Fruit fly (Drosophila melanogaster) whole organism, embryonic: ENCODE data around the gene Sytbeta.

ENCODE experiments used
- Aef1 ChIP-seq: fragments of 200-800 bp; sonication (Bioruptor generic); IDR thresholded peaks from 3 replicates; pipeline ENCODE4 v1.3.6; 2022; ENCODE audit warnings: missing biosample characterization, missing genetic modification characterization
- Asciz ChIP-seq: fragments of 200-800 bp; sonication (Bioruptor generic); optimal IDR thresholded peaks from 2 replicates; lab custom pipeline; 2017; ENCODE audit warnings: missing biosample characterization, mild to moderate bottlenecking, missing genetic modification characterization, missing genetic modification reagents
- BEAF-32 ChIP-seq: fragments of 200-800 bp; sonication (Bioruptor generic); optimal IDR thresholded peaks from 3 replicates; lab custom pipeline; 2017; ENCODE audit warnings: missing biosample characterization, missing genetic modification characterization, mild to moderate bottlenecking, moderate library complexity, missing genetic modification reagents
- Blimp-1 ChIP-seq: fragments of 200-800 bp; sonication (Bioruptor generic); optimal IDR thresholded peaks from 3 replicates; lab custom pipeline; 2018; ENCODE audit warnings: missing biosample characterization, missing genetic modification characterization, mild to moderate bottlenecking, moderate library complexity, missing genetic modification reagents
- BtbVII ChIP-seq: fragments of 200-800 bp; sonication (Bioruptor generic); optimal IDR thresholded peaks from 3 replicates; lab custom pipeline; 2017; ENCODE audit warnings: missing biosample characterization, mild to moderate bottlenecking, missing genetic modification characterization
- CG11085 ChIP-seq: fragments of 200-800 bp; sonication (Bioruptor generic); IDR thresholded peaks from 2 replicates; pipeline ENCODE4 v1.3.6; 2022; ENCODE audit warnings: missing biosample characterization, missing genetic modification characterization
- CG11696 ChIP-seq: fragments of 200-800 bp; sonication (Bioruptor generic); IDR thresholded peaks from 2 replicates; pipeline ENCODE4 v1.3.6; 2022; ENCODE audit warnings: missing biosample characterization, missing genetic modification characterization
- CG13123 ChIP-seq: fragments of 200-800 bp; sonication (Bioruptor generic); optimal IDR thresholded peaks from 2 replicates; lab custom pipeline; 2016; ENCODE audit warnings: missing biosample characterization, missing genetic modification characterization
- CG15073 ChIP-seq: fragments of 200-800 bp; sonication (Bioruptor generic); optimal IDR thresholded peaks from 2 replicates; lab custom pipeline; 2016; ENCODE audit warnings: missing biosample characterization, missing genetic modification characterization
- CG17359 ChIP-seq: fragments of 200-800 bp; sonication (Bioruptor generic); optimal IDR thresholded peaks from 3 replicates; lab custom pipeline; 2018; ENCODE audit warnings: missing biosample characterization, mild to moderate bottlenecking, missing genetic modification characterization, moderate library complexity
- CG18011 ChIP-seq: fragments of 200-800 bp; sonication (Bioruptor generic); optimal IDR thresholded peaks from 2 replicates; lab custom pipeline; 2017; ENCODE audit warnings: missing biosample characterization, missing genetic modification characterization, mild to moderate bottlenecking, moderate library complexity, missing genotype
- CG18262 ChIP-seq: fragments of 200-800 bp; optimal IDR thresholded peaks from 3 replicates; lab custom pipeline; 2019; ENCODE audit warnings: missing biosample characterization, mild to moderate bottlenecking, missing genetic modification characterization, moderate library complexity
- CG18599 ChIP-seq: fragments of 200-800 bp; sonication (Bioruptor generic); optimal IDR thresholded peaks from 3 replicates; lab custom pipeline; 2017; ENCODE audit warnings: missing biosample characterization, missing genetic modification characterization, mild to moderate bottlenecking, moderate library complexity, missing genetic modification reagents
- CG3163 ChIP-seq: fragments of 200-800 bp; sonication (Bioruptor generic); optimal IDR thresholded peaks from 3 replicates; lab custom pipeline; 2016; ENCODE audit warnings: missing biosample characterization, missing genetic modification characterization
- CG32772 ChIP-seq: fragments of 200-800 bp; sonication (Bioruptor generic); IDR thresholded peaks from 2 replicates; pipeline ENCODE4 v1.3.6; 2022; ENCODE audit warnings: missing biosample characterization, missing genetic modification characterization
- CG4617 ChIP-seq: fragments of 200-800 bp; sonication (Bioruptor generic); optimal IDR thresholded peaks from 3 replicates; lab custom pipeline; 2016; ENCODE audit warnings: missing biosample characterization, missing genetic modification characterization, borderline replicate concordance
- CG5180 ChIP-seq: fragments of 200-800 bp; sonication (Bioruptor generic); optimal IDR thresholded peaks from 3 replicates; lab custom pipeline; 2017; ENCODE audit warnings: missing biosample characterization, missing genetic modification characterization, mild to moderate bottlenecking, moderate library complexity, missing genetic modification reagents
- CG5953 ChIP-seq: fragments of 200-800 bp; sonication (Bioruptor generic); IDR thresholded peaks from 2 replicates; pipeline ENCODE4 v1.3.6; 2022; ENCODE audit warnings: missing biosample characterization, missing genetic modification characterization
- CG9215 ChIP-seq: fragments of 200-800 bp; sonication (Bioruptor generic); IDR thresholded peaks from 2 replicates; pipeline ENCODE4 v1.3.6; 2022; ENCODE audit warnings: missing biosample characterization, missing genetic modification characterization
- CG9437 ChIP-seq: fragments of 200-800 bp; sonication (Bioruptor generic); optimal IDR thresholded peaks from 2 replicates; lab custom pipeline; 2018; ENCODE audit warnings: missing biosample characterization, mild to moderate bottlenecking, missing genetic modification characterization
- CG9817 ChIP-seq: fragments of 200-800 bp; sonication (Bioruptor generic); optimal IDR thresholded peaks from 2 replicates; lab custom pipeline; 2018; ENCODE audit warnings: missing biosample characterization, mild to moderate bottlenecking, missing genetic modification characterization, moderate library complexity
- CTCF ChIP-seq: fragments of 200-800 bp; sonication (Bioruptor generic); optimal IDR thresholded peaks from 2 replicates; lab custom pipeline; 2017; ENCODE audit warnings: missing biosample characterization, mild to moderate bottlenecking, missing genetic modification characterization, moderate library complexity
- CkIIα-i1 ChIP-seq: fragments of 200-800 bp; sonication (Bioruptor generic); IDR thresholded peaks from 2 replicates; pipeline ENCODE4 v1.3.6; 2022; ENCODE audit warnings: missing biosample characterization, missing genetic modification characterization
- Eip74EF ChIP-seq, 2 experiments: fragments of 200-800 bp in 1 of 2; fragments of >200 bp in 1 of 2; sonication (Bioruptor generic) in 1 of 2; optimal IDR thresholded peaks; 2 replicates each; lab custom pipeline; 2017 to 2019; ENCODE audit warnings: missing biosample characterization in 2 of 2, missing genetic modification characterization in 2 of 2, mild to moderate bottlenecking in 1 of 2, moderate library complexity in 1 of 2
- Elba2 ChIP-seq: fragments of 200-800 bp; sonication (Bioruptor generic); optimal IDR thresholded peaks from 3 replicates; lab custom pipeline; 2016; ENCODE audit warnings: missing biosample characterization, missing genetic modification characterization
- Gsc ChIP-seq: fragments of 200-800 bp; sonication (Bioruptor generic); IDR thresholded peaks from 2 replicates; pipeline ENCODE4 v1.3.6; 2022; ENCODE audit warnings: missing biosample characterization, missing genetic modification characterization
- Meics ChIP-seq: fragments of 200-800 bp; sonication (Bioruptor generic); optimal IDR thresholded peaks from 2 replicates; lab custom pipeline; 2017; ENCODE audit warnings: missing biosample characterization, mild to moderate bottlenecking, missing genetic modification characterization
- Vsx1 ChIP-seq: fragments of 200-800 bp; sonication (Bioruptor generic); optimal IDR thresholded peaks from 2 replicates; lab custom pipeline; 2017; ENCODE audit warnings: missing biosample characterization, mild to moderate bottlenecking, missing genetic modification characterization, missing genetic modification reagents
- br ChIP-seq: fragments of >200 bp; optimal IDR thresholded peaks from 2 replicates; lab custom pipeline; 2017
- chif ChIP-seq, 2 experiments: fragments of 200-800 bp; sonication (Bioruptor generic); optimal IDR thresholded peaks; 3 replicates each; lab custom pipeline; 2016; ENCODE audit warnings: missing biosample characterization in 2 of 2, missing genetic modification characterization in 2 of 2
- croc ChIP-seq: fragments of 200-800 bp; sonication (Bioruptor generic); conservative IDR thresholded peaks from 3 replicates; pipeline ENCODE4 v1.3.6; 2022; ENCODE audit warnings: missing biosample characterization, missing genetic modification characterization
- dmrt11E ChIP-seq: fragments of 200-800 bp; sonication (Bioruptor generic); optimal IDR thresholded peaks from 3 replicates; lab custom pipeline; 2018; ENCODE audit warnings: missing biosample characterization, mild to moderate bottlenecking, missing genetic modification characterization, moderate library complexity
- ems ChIP-seq: fragments of 200-800 bp; sonication (Bioruptor generic); optimal IDR thresholded peaks from 3 replicates; lab custom pipeline; 2016; ENCODE audit warnings: missing biosample characterization, missing genetic modification characterization
- grau ChIP-seq: fragments of 200-800 bp; optimal IDR thresholded peaks from 3 replicates; lab custom pipeline; 2019; ENCODE audit warnings: missing biosample characterization, mild to moderate bottlenecking, missing genetic modification characterization, moderate library complexity
- hkb ChIP-seq, 2 experiments: fragments of 200-800 bp in 1 of 2; fragments of >200 bp in 1 of 2; sonication (Bioruptor generic) in 1 of 2; IDR thresholded peaks in 1 of 2; optimal IDR thresholded peaks in 1 of 2; 2 replicates each; pipeline versions ENCODE4 v1.3.6 to Lab custom; 2017 to 2022; ENCODE audit warnings: missing biosample characterization in 1 of 2, missing genetic modification characterization in 1 of 2
- ken ChIP-seq: fragments of 200-800 bp; sonication (Bioruptor generic); IDR thresholded peaks from 3 replicates; pipeline ENCODE4 v1.3.6; 2022; ENCODE audit warnings: missing biosample characterization, missing genetic modification characterization
- kni ChIP-seq: fragments of 200-800 bp; sonication (Bioruptor generic); optimal IDR thresholded peaks from 3 replicates; lab custom pipeline; 2017; ENCODE audit warnings: mild to moderate bottlenecking, missing biosample characterization, missing genetic modification reagents, missing genetic modification characterization
- pho ChIP-seq: fragments of 200-800 bp; sonication (Bioruptor generic); optimal IDR thresholded peaks from 2 replicates; lab custom pipeline; 2016; ENCODE audit warnings: missing biosample characterization, missing genetic modification characterization
- pnt ChIP-seq: fragments of 200-800 bp; sonication (Bioruptor generic); optimal IDR thresholded peaks from 3 replicates; lab custom pipeline; 2016; ENCODE audit warnings: missing biosample characterization, missing genetic modification characterization
- run ChIP-seq: fragments of 200-800 bp; sonication (Bioruptor generic); optimal IDR thresholded peaks from 3 replicates; lab custom pipeline; 2018; ENCODE audit warnings: missing biosample characterization, mild to moderate bottlenecking, missing genetic modification characterization
- schlank ChIP-seq: fragments of 200-800 bp; sonication (Bioruptor generic); optimal IDR thresholded peaks from 2 replicates; lab custom pipeline; 2018; ENCODE audit warnings: missing biosample characterization, mild to moderate bottlenecking, missing genetic modification characterization
- sim ChIP-seq: fragments of 200-800 bp; sonication (Bioruptor generic); IDR thresholded peaks from 2 replicates; pipeline ENCODE4 v1.3.6; 2022; ENCODE audit warnings: missing biosample characterization, missing genetic modification characterization
- tin ChIP-seq: fragments of 200-800 bp; sonication (Bioruptor generic); optimal IDR thresholded peaks from 3 replicates; lab custom pipeline; 2016; ENCODE audit warnings: missing biosample characterization, missing genetic modification characterization
- tio ChIP-seq: fragments of 200-800 bp; sonication (Bioruptor generic); optimal IDR thresholded peaks from 2 replicates; lab custom pipeline; 2017; ENCODE audit warnings: missing biosample characterization, missing genetic modification characterization, inconsistent platforms
- ttk ChIP-seq: fragments of 200-800 bp; sonication (Bioruptor generic); IDR thresholded peaks from 2 replicates; pipeline ENCODE4 v2.1.2; 2022; ENCODE audit warnings: missing biosample characterization, missing genetic modification characterization
- tup ChIP-seq: fragments of 200-800 bp; sonication (Bioruptor generic); optimal IDR thresholded peaks from 2 replicates; lab custom pipeline; 2016; ENCODE audit warnings: missing biosample characterization, mild to moderate bottlenecking, missing genetic modification characterization, moderate library complexity
- unc-4 ChIP-seq: fragments of 200-800 bp; sonication (Bioruptor generic); IDR thresholded peaks from 2 replicates; pipeline ENCODE4 v1.3.6; 2022; ENCODE audit warnings: missing biosample characterization, missing genetic modification characterization; ENCODE audit not compliant: partially characterized antibody
- vfl ChIP-seq: fragments of 200-800 bp; sonication (Bioruptor generic); optimal IDR thresholded peaks from 2 replicates; lab custom pipeline; 2016; ENCODE audit warnings: missing biosample characterization, missing genetic modification characterization
- z ChIP-seq: fragments of 200-800 bp; sonication (Bioruptor generic); IDR thresholded peaks from 3 replicates; pipeline ENCODE4 v1.3.6; 2022; ENCODE audit warnings: missing biosample characterization, missing genetic modification characterization

Gene Sytbeta

dm6 chr3L:15013957-15014692 lies 50.7 kb downstream of the Sytbeta start, which contains the start of gene Reck (continued):
- TF ChIP-seq unc-4 = no peak
- peak; percentile 75 for TF ChIP-seq sim (GFP tag; lab: Robert Waterston, UW)
- no peak for TF ChIP-seq kni (GFP tag; lab: Kevin White, UChicago)
- peak; percentile 84 for TF ChIP-seq tin (GFP tag; lab: Kevin White, UChicago)
- peak; percentile 45; the same call in 1 of the 2 replicates for TF ChIP-seq CG11085 (GFP tag; lab: Robert Waterston, UW)
- no peak for TF ChIP-seq Gsc (GFP tag; lab: Robert Waterston, UW)
- TF ChIP-seq CG11696 (GFP tag; lab: Robert Waterston, UW) = peak; percentile 61
- peak; percentile 32 for TF ChIP-seq pnt
- TF ChIP-seq grau (tag; lab: Kevin White, UChicago) = peak; percentile 73
- TF ChIP-seq tup (GFP tag; lab: Kevin White, UChicago) = peak; percentile 56
- TF ChIP-seq z (GFP tag; lab: Robert Waterston, UW) = no peak
- TF ChIP-seq run (tag; lab: Kevin White, UChicago) = peak; percentile 69
- TF ChIP-seq tio (GFP tag; lab: Kevin White, UChicago) = peak; percentile 83
- peak; percentile 86 for TF ChIP-seq CG18599 (GFP tag; lab: Kevin White, UChicago)
- TF ChIP-seq Blimp-1 = peak; percentile 92
- no peak for TF ChIP-seq br (lab: Kevin White, UChicago)
- TF ChIP-seq CG9817 (tag; lab: Kevin White, UChicago) = peak; percentile 58
- peak; percentile 84 for TF ChIP-seq dmrt11E
- TF ChIP-seq hkb (optimal IDR thresholded peaks at IDR 0.05; lab: Kevin White, UChicago) = no peak
- TF ChIP-seq hkb (GFP tag; IDR thresholded peaks at IDR 0.05; lab: Robert Waterston, UW) = peak; percentile 95
- TF ChIP-seq CG9437 (GFP tag; lab: Kevin White, UChicago) = peak; percentile 62
- peak; percentile 38; the same call in 1 of the 3 replicates for TF ChIP-seq croc (GFP tag; lab: Robert Waterston, UW)
- TF ChIP-seq CG18011 (GFP tag; lab: Kevin White, UChicago) = peak; percentile 56
- TF ChIP-seq pho = no peak
- no peak for TF ChIP-seq Elba2 (GFP tag; lab: Kevin White, UChicago)
- TF ChIP-seq CG5953 (GFP tag; lab: Robert Waterston, UW) = peak; percentile 89
- TF ChIP-seq Eip74EF (GFP tag; optimal IDR thresholded peaks at IDR 0.05; lab: Kevin White, UChicago) = peak in 1 of 2 experiments; percentile 84
- peak; percentile 55 for TF ChIP-seq CG32772 (GFP tag; lab: Robert Waterston, UW)
- peak; percentile 60 for TF ChIP-seq Vsx1 (GFP tag; lab: Kevin White, UChicago)
- TF ChIP-seq vfl (GFP tag; lab: Kevin White, UChicago) = no peak
- no peak for TF ChIP-seq BEAF-32 (GFP tag; lab: Kevin White, UChicago)
- TF ChIP-seq CG9215 (GFP tag; lab: Robert Waterston, UW) = no peak
- peak; percentile 67 for TF ChIP-seq CG13123
- TF ChIP-seq ttk (GFP tag; lab: Robert Waterston, UW) = peak; percentile 44; the same call in 1 of the 2 replicates
- peak; percentile 40 to 63 for TF ChIP-seq chif (GFP tag; optimal IDR thresholded peaks at IDR 0.05; lab: Kevin White, UChicago)
- peak; percentile 50 for TF ChIP-seq ems (GFP tag; lab: Kevin White, UChicago)
- peak; percentile 83 for TF ChIP-seq Asciz
- peak; percentile 83 for TF ChIP-seq Meics (GFP tag; lab: Kevin White, UChicago)
- TF ChIP-seq BtbVII = peak; percentile 85
- peak; percentile 65 for TF ChIP-seq ken
- peak; percentile 73 for TF ChIP-seq Aef1 (GFP tag; lab: Robert Waterston, UW)
- TF ChIP-seq CG3163 = no peak
- TF ChIP-seq schlank (tag; lab: Kevin White, UChicago) = peak; percentile 18
- TF ChIP-seq CkIIα-i1 (GFP tag; lab: Robert Waterston, UW) = no peak
- peak; percentile 27 for TF ChIP-seq CG15073 (GFP tag; lab: Kevin White, UChicago)
- peak; percentile 86 for TF ChIP-seq CG18262 (tag; lab: Kevin White, UChicago)
- TF ChIP-seq CTCF (GFP tag; lab: Kevin White, UChicago) = peak; percentile 59
- TF ChIP-seq CG4617 (GFP tag; lab: Kevin White, UChicago) = peak; percentile 1
- peak; percentile 72 for TF ChIP-seq CG5180
- TF ChIP-seq CG17359 (tag; lab: Kevin White, UChicago) = peak; percentile 91
